Fruit fly (Drosophila melanogaster) whole organism, prepupa: ENCODE measurements around the gene Takl1.

Experiments used
- Blimp-1 ChIP-seq: fragments of 200-800 bp; sonication (Bioruptor generic); optimal IDR thresholded peaks from 3 replicates; lab custom pipeline; 2017; ENCODE audit warnings: missing biosample characterization, missing genetic modification characterization, mild to moderate bottlenecking, moderate library complexity, missing genetic modification reagents
- CG10631 ChIP-seq: fragments of 200-800 bp; sonication (Bioruptor generic); optimal IDR thresholded peaks from 2 replicates; lab custom pipeline; 2016; ENCODE audit warnings: missing biosample characterization, missing genetic modification characterization
- CG10669 ChIP-seq: fragments of 200-800 bp; sonication (Bioruptor generic); optimal IDR thresholded peaks from 3 replicates; lab custom pipeline; 2018; ENCODE audit warnings: missing biosample characterization, mild to moderate bottlenecking, missing genetic modification characterization, moderate library complexity
- CG11902 ChIP-seq: fragments of 200-800 bp; sonication (Bioruptor generic); optimal IDR thresholded peaks from 3 replicates; lab custom pipeline; 2016; ENCODE audit warnings: missing biosample characterization, missing genetic modification characterization
- CG15336 ChIP-seq: fragments of 200-800 bp; sonication (Bioruptor generic); IDR thresholded peaks from 2 replicates; pipeline ENCODE4 v1.3.6; 2022; ENCODE audit warnings: missing biosample characterization, missing genetic modification characterization
- CG1621 ChIP-seq: fragments of 200-800 bp; sonication (Bioruptor generic); optimal IDR thresholded peaks from 3 replicates; lab custom pipeline; 2018; ENCODE audit warnings: missing biosample characterization, mild to moderate bottlenecking, missing genetic modification characterization
- CG16779 ChIP-seq: fragments of 200-800 bp; sonication (Bioruptor generic); optimal IDR thresholded peaks from 3 replicates; lab custom pipeline; 2017; ENCODE audit warnings: missing biosample characterization, mild to moderate bottlenecking, missing genetic modification characterization
- CG3032 ChIP-seq: fragments of 200-800 bp; optimal IDR thresholded peaks from 2 replicates; lab custom pipeline; 2019; ENCODE audit warnings: missing biosample characterization, mild to moderate bottlenecking, missing genetic modification characterization, moderate library complexity
- CG31627 ChIP-seq: fragments of 200-800 bp; sonication (Bioruptor generic); optimal IDR thresholded peaks from 3 replicates; lab custom pipeline; 2016; ENCODE audit warnings: missing biosample characterization, missing genetic modification characterization
- CG32006 ChIP-seq: fragments of 200-800 bp; sonication (Bioruptor generic); optimal IDR thresholded peaks from 3 replicates; lab custom pipeline; 2017; ENCODE audit warnings: missing biosample characterization, mild to moderate bottlenecking, missing genetic modification characterization
- CG3919 ChIP-seq: fragments of 200-800 bp; sonication (Bioruptor generic); optimal IDR thresholded peaks from 3 replicates; lab custom pipeline; 2016; ENCODE audit warnings: missing biosample characterization, missing genetic modification characterization
- CG4318 ChIP-seq: fragments of 200-800 bp; sonication (Bioruptor generic); optimal IDR thresholded peaks from 3 replicates; lab custom pipeline; 2017; ENCODE audit warnings: missing biosample characterization, mild to moderate bottlenecking, missing genetic modification characterization
- CG6792 ChIP-seq: fragments of 200-800 bp; sonication (Bioruptor generic); optimal IDR thresholded peaks from 3 replicates; lab custom pipeline; 2016; ENCODE audit warnings: missing biosample characterization, missing genetic modification characterization
- CG6808 ChIP-seq: fragments of 200-800 bp; sonication (Bioruptor generic); optimal IDR thresholded peaks from 3 replicates; lab custom pipeline; 2017; ENCODE audit warnings: missing biosample characterization, missing genetic modification characterization, mild to moderate bottlenecking, moderate library complexity, missing genetic modification reagents
- CG6854 ChIP-seq: fragments of 200-800 bp; sonication (Bioruptor generic); optimal IDR thresholded peaks from 2 replicates; lab custom pipeline; 2017; ENCODE audit warnings: missing biosample characterization, mild to moderate bottlenecking, missing genetic modification characterization
- CG7368 ChIP-seq: fragments of 200-800 bp; sonication (Bioruptor generic); optimal IDR thresholded peaks from 3 replicates; lab custom pipeline; 2016; ENCODE audit warnings: missing biosample characterization, missing genetic modification characterization
- CG8119 ChIP-seq: fragments of 200-800 bp; sonication (Bioruptor generic); IDR thresholded peaks from 3 replicates; pipeline ENCODE4 v1.3.6; 2022; ENCODE audit warnings: missing biosample characterization, missing genetic modification characterization
- CG9139 ChIP-seq: fragments of 200-800 bp; sonication (Bioruptor generic); optimal IDR thresholded peaks from 3 replicates; lab custom pipeline; 2017; ENCODE audit warnings: missing biosample characterization, mild to moderate bottlenecking, missing genetic modification characterization
- Eip75B ChIP-seq: fragments of 200-800 bp; sonication (Bioruptor generic); optimal IDR thresholded peaks from 3 replicates; lab custom pipeline; 2016; ENCODE audit warnings: missing biosample characterization, missing genetic modification characterization
- Eip78C ChIP-seq: fragments of 200-800 bp; sonication (Bioruptor generic); peaks from one replicate; lab custom pipeline; 2016; ENCODE audit warnings: missing biosample characterization, missing genetic modification characterization
- Eip93F ChIP-seq: fragments of 200-800 bp; sonication (Bioruptor generic); optimal IDR thresholded peaks from 2 replicates; lab custom pipeline; 2016; ENCODE audit warnings: missing biosample characterization, mild to moderate bottlenecking, missing genetic modification characterization
- Ets21C ChIP-seq: fragments of 200-800 bp; sonication (Bioruptor generic); optimal IDR thresholded peaks from 3 replicates; lab custom pipeline; 2016; ENCODE audit warnings: missing biosample characterization, missing genetic modification characterization
- Gug ChIP-seq: fragments of 200-800 bp; sonication (Bioruptor generic); IDR thresholded peaks from 2 replicates; pipeline ENCODE4 v1.3.6; 2022; ENCODE audit warnings: missing biosample characterization, missing genetic modification characterization
- Hr38 ChIP-seq: sonication (Bioruptor generic); optimal IDR thresholded peaks from 2 replicates; lab custom pipeline; 2016; ENCODE audit warnings: missing biosample characterization, missing genetic modification characterization
- Hr39 ChIP-seq: fragments of 200-800 bp; sonication (Bioruptor generic); optimal IDR thresholded peaks from 2 replicates; lab custom pipeline; 2016; ENCODE audit warnings: missing biosample characterization, missing genetic modification characterization
- Lpt ChIP-seq: fragments of 200-800 bp; sonication (Bioruptor generic); optimal IDR thresholded peaks from 3 replicates; lab custom pipeline; 2016; ENCODE audit warnings: missing biosample characterization, missing genetic modification characterization
- Met ChIP-seq: fragments of 200-800 bp; sonication (Bioruptor generic); optimal IDR thresholded peaks from 3 replicates; lab custom pipeline; 2016; ENCODE audit warnings: missing biosample characterization, missing genetic modification characterization
- OdsH ChIP-seq: fragments of 200-800 bp; sonication (Bioruptor generic); optimal IDR thresholded peaks from 3 replicates; lab custom pipeline; 2016; ENCODE audit warnings: missing biosample characterization, missing genetic modification characterization
- Smox ChIP-seq: fragments of 200-800 bp; sonication (Bioruptor generic); optimal IDR thresholded peaks from 3 replicates; lab custom pipeline; 2016; ENCODE audit warnings: missing biosample characterization, missing genetic modification characterization
- Sox102F ChIP-seq: fragments of 200-800 bp; sonication (Bioruptor generic); optimal IDR thresholded peaks from 2 replicates; lab custom pipeline; 2016; ENCODE audit warnings: missing biosample characterization, mild to moderate bottlenecking, missing genetic modification characterization
- achi ChIP-seq: fragments of 200-800 bp; sonication (Bioruptor generic); optimal IDR thresholded peaks from 3 replicates; lab custom pipeline; 2016; ENCODE audit warnings: missing biosample characterization, missing genetic modification characterization
- acj6 ChIP-seq: fragments of 200-800 bp; sonication (Bioruptor generic); optimal IDR thresholded peaks from 3 replicates; lab custom pipeline; 2016; ENCODE audit warnings: missing biosample characterization, missing genetic modification characterization
- cyc ChIP-seq: fragments of 200-800 bp; sonication (Bioruptor generic); optimal IDR thresholded peaks from 3 replicates; lab custom pipeline; 2016; ENCODE audit warnings: missing biosample characterization, missing genetic modification characterization
- dac ChIP-seq: fragments of 200-800 bp; sonication (Bioruptor generic); optimal IDR thresholded peaks from 2 replicates; lab custom pipeline; 2017; ENCODE audit warnings: missing biosample characterization, mild to moderate bottlenecking, missing genetic modification characterization
- dsx ChIP-seq: fragments of 200-800 bp; optimal IDR thresholded peaks from 3 replicates; lab custom pipeline; 2019; ENCODE audit warnings: missing biosample characterization, mild to moderate bottlenecking, missing genetic modification characterization, moderate library complexity; ENCODE audit not compliant: poor library complexity, severe bottlenecking
- eg ChIP-seq: fragments of 200-800 bp; sonication (Bioruptor generic); IDR thresholded peaks from 3 replicates; pipeline ENCODE4 v1.3.6; 2022; ENCODE audit warnings: missing biosample characterization, missing genetic modification characterization
- esn ChIP-seq: fragments of 200-800 bp; sonication (Bioruptor generic); optimal IDR thresholded peaks from 2 replicates; lab custom pipeline; 2016; ENCODE audit warnings: missing biosample characterization, mild to moderate bottlenecking, missing genetic modification characterization, moderate library complexity
- fd59A ChIP-seq: fragments of 200-800 bp; sonication (Bioruptor generic); optimal IDR thresholded peaks from 2 replicates; lab custom pipeline; 2017; ENCODE audit warnings: missing biosample characterization, mild to moderate bottlenecking, missing genetic modification characterization, missing genetic modification reagents
- fd85E ChIP-seq: fragments of 200-800 bp; sonication (Bioruptor generic); optimal IDR thresholded peaks from 3 replicates; lab custom pipeline; 2016; ENCODE audit warnings: missing biosample characterization, missing genetic modification characterization
- fkh ChIP-seq: fragments of 200-800 bp; sonication (Bioruptor generic); optimal IDR thresholded peaks from 3 replicates; lab custom pipeline; 2017; ENCODE audit warnings: missing biosample characterization, mild to moderate bottlenecking, missing genetic modification characterization, moderate library complexity
- lz ChIP-seq: fragments of 200-800 bp; sonication (Bioruptor generic); optimal IDR thresholded peaks from 3 replicates; lab custom pipeline; 2016; ENCODE audit warnings: missing biosample characterization, missing genetic modification characterization
- net ChIP-seq: fragments of 200-800 bp; sonication (Bioruptor generic); optimal IDR thresholded peaks from 3 replicates; lab custom pipeline; 2016; ENCODE audit warnings: missing biosample characterization, missing genetic modification characterization
- pdm3 ChIP-seq: fragments of 200-800 bp; sonication (Bioruptor generic); optimal IDR thresholded peaks from 3 replicates; lab custom pipeline; 2016; ENCODE audit warnings: missing biosample characterization, missing genetic modification characterization
- salr ChIP-seq, 2 experiments: fragments of 200-800 bp; sonication (Bioruptor generic); optimal IDR thresholded peaks; 3 replicates each; lab custom pipeline; 2016 to 2018; ENCODE audit warnings: missing biosample characterization in 2 of 2, missing genetic modification characterization in 2 of 2, mild to moderate bottlenecking in 1 of 2
- spab ChIP-seq: fragments of 200-800 bp; sonication (Bioruptor generic); optimal IDR thresholded peaks from 2 replicates; lab custom pipeline; 2017; ENCODE audit warnings: missing biosample characterization, mild to moderate bottlenecking, missing genetic modification characterization, missing genetic modification reagents
- ss ChIP-seq, 2 experiments: fragments of 200-800 bp; sonication (Bioruptor generic); optimal IDR thresholded peaks; 2 replicates in 1 of 2; 3 replicates in 1 of 2; lab custom pipeline; 2017 to 2018; ENCODE audit warnings: mild to moderate bottlenecking in 2 of 2, missing biosample characterization in 2 of 2, missing genetic modification characterization in 2 of 2, moderate library complexity in 1 of 2
- svp ChIP-seq: fragments of 200-800 bp; sonication (Bioruptor generic); peaks from one replicate; lab custom pipeline; 2016; ENCODE audit warnings: missing biosample characterization, missing genetic modification characterization
- vri ChIP-seq: fragments of 200-800 bp; sonication (Bioruptor generic); optimal IDR thresholded peaks from 3 replicates; lab custom pipeline; 2016; ENCODE audit warnings: missing biosample characterization, mild to moderate bottlenecking, missing genetic modification characterization

Takl1 gene

dm6 chr3R:20783714-20784435 lies 11.5 kb upstream of the Takl1 start (continued):
- TF ChIP-seq Lpt (GFP tag; lab: Kevin White, UChicago) (peak; percentile 69), fkh (GFP tag; lab: Kevin White, UChicago) (no peak), net (peak; percentile 55), Hr38 (GFP tag; lab: Kevin White, UChicago) (no peak), Ets21C (GFP tag; lab: Kevin White, UChicago) (peak; percentile 48), CG8119 (peak; percentile 48; the same call in 2 of the 3 replicates), eg (GFP tag; lab: Robert Waterston, UW) (peak; percentile 54; the same call in 1 of the 3 replicates), salr (GFP tag; optimal IDR thresholded peaks at IDR 0.05; lab: Kevin White, UChicago) (peak in 1 of 2 experiments; percentile 42), Eip93F (GFP tag; lab: Kevin White, UChicago) (no peak), CG7368 (GFP tag; lab: Kevin White, UChicago) (peak; percentile 49)

dm6 chr3R:20782655-20783105 lies 10.3 kb upstream of the Takl1 start:
- TF ChIP-seq fd59A (GFP tag; lab: Kevin White, UChicago) (no peak), CG32006 (GFP tag; lab: Kevin White, UChicago) (no peak), CG6854 (GFP tag; lab: Kevin White, UChicago) (peak; percentile 83), CG10669 (no peak), dsx (peak; percentile 57), esn (GFP tag; lab: Kevin White, UChicago) (no peak), cyc (GFP tag; lab: Kevin White, UChicago) (no peak), CG6808 (no peak), CG31627 (GFP tag; lab: Kevin White, UChicago) (no peak), Gug (GFP tag; lab: Robert Waterston, UW) (peak; percentile 45; the same call in 1 of the 2 replicates), net (no peak), salr (GFP tag; optimal IDR thresholded peaks at IDR 0.05; lab: Kevin White, UChicago) (no peak), fkh (GFP tag; lab: Kevin White, UChicago) (no peak), CG3032 (tag; lab: Kevin White, UChicago) (no peak), CG11902 (GFP tag; lab: Kevin White, UChicago) (no peak), pdm3 (GFP tag; lab: Kevin White, UChicago) (no peak), OdsH (GFP tag; lab: Kevin White, UChicago) (no peak), Lpt (GFP tag; lab: Kevin White, UChicago) (no peak), Eip93F (GFP tag; lab: Kevin White, UChicago) (peak; percentile 84), Smox (GFP tag; lab: Kevin White, UChicago) (no peak), CG1621 (tag; lab: Kevin White, UChicago) (no peak), svp (peak; percentile 86), Blimp-1 (GFP tag; lab: Kevin White, UChicago) (no peak), Sox102F (GFP tag; lab: Kevin White, UChicago) (peak; percentile 43), CG9139 (GFP tag; lab: Kevin White, UChicago) (peak; percentile 29), CG10631 (GFP tag; lab: Kevin White, UChicago) (no peak), Hr39 (GFP tag; lab: Kevin White, UChicago) (no peak), Eip75B (peak; percentile 37), CG15336 (GFP tag; lab: Robert Waterston, UW) (peak; percentile 82), CG16779 (tag; lab: Kevin White, UChicago) (peak; percentile 59), ss (GFP tag; optimal IDR thresholded peaks at IDR 0.05; lab: Kevin White, UChicago) (peak; percentile 33 to 78), fd85E (GFP tag; lab: Kevin White, UChicago) (peak; percentile 93), lz (GFP tag; lab: Kevin White, UChicago) (no peak), spab (GFP tag; lab: Kevin White, UChicago) (no peak), dac (no peak), CG3919 (no peak), vri (GFP tag; lab: Kevin White, UChicago) (peak; percentile 53), achi (GFP tag; lab: Kevin White, UChicago) (no peak), Met (GFP tag; lab: Kevin White, UChicago) (no peak), CG4318 (GFP tag; lab: Kevin White, UChicago) (no peak), acj6 (no peak), Eip78C (peak; percentile 44), Ets21C (GFP tag; lab: Kevin White, UChicago) (no peak), CG6792 (no peak)
